Worm (Caenorhabditis elegans) whole organism, L3 larva: ENCODE measurements around the gene srh-18.

Experiments used
- R02D3.7 ChIP-seq: fragments of 150-350 bp; optimal IDR thresholded peaks from 2 replicates; lab custom pipeline; 2014; ENCODE audit warnings: missing biosample characterization, missing genetic modification characterization
- ZK546.5 ChIP-seq: sonication (generic microtip); optimal IDR thresholded peaks from 2 replicates; lab custom pipeline; 2017; ENCODE audit warnings: missing biosample characterization, missing genetic modification characterization
- aly-2 ChIP-seq: fragments of 150-350 bp; optimal IDR thresholded peaks from 2 replicates; lab custom pipeline; 2014; ENCODE audit warnings: missing biosample characterization, missing genetic modification characterization
- ama-1 ChIP-seq: fragments of 150-350 bp; optimal IDR thresholded peaks from 2 replicates; lab custom pipeline; 2018
- ceh-16 ChIP-seq: sonication (generic microtip); optimal IDR thresholded peaks from 2 replicates; lab custom pipeline; 2017; ENCODE audit warnings: missing biosample characterization, missing genetic modification characterization
- ceh-28 ChIP-seq: fragments of 150-350 bp; optimal IDR thresholded peaks from 2 replicates; lab custom pipeline; 2014; ENCODE audit warnings: missing biosample characterization, missing genetic modification reagents, missing genetic modification characterization
- ceh-82 ChIP-seq: fragments of 150-350 bp; optimal IDR thresholded peaks from 2 replicates; lab custom pipeline; 2014; ENCODE audit warnings: missing biosample characterization, missing genetic modification characterization
- egl-27 ChIP-seq: sonication (generic microtip); optimal IDR thresholded peaks from 4 replicates; lab custom pipeline; 2017; ENCODE audit warnings: missing biosample characterization, missing genetic modification reagents, missing genetic modification characterization
- egl-5 ChIP-seq: fragments of 150-350 bp; optimal IDR thresholded peaks from 2 replicates; lab custom pipeline; 2017; ENCODE audit warnings: missing biosample characterization, missing genetic modification reagents, missing genetic modification characterization, inconsistent platforms
- elt-1 ChIP-seq: fragments of 150-350 bp; optimal IDR thresholded peaks from 2 replicates; lab custom pipeline; 2014; ENCODE audit warnings: missing biosample characterization, missing genetic modification characterization
- elt-2 ChIP-seq: sonication (generic microtip); optimal IDR thresholded peaks from 2 replicates; lab custom pipeline; 2016; ENCODE audit warnings: missing genetic modification reagents, mild to moderate bottlenecking, missing genetic modification characterization, missing compliant biosample characterization
- eor-1 ChIP-seq, 2 experiments: fragments of 150-350 bp; optimal IDR thresholded peaks; 2 replicates each; lab custom pipeline; 2014 to 2018; ENCODE audit warnings: missing biosample characterization in 2 of 2, missing genetic modification characterization in 2 of 2
- fkh-10 ChIP-seq: sonication (generic microtip); optimal IDR thresholded peaks from 2 replicates; lab custom pipeline; 2017; ENCODE audit warnings: missing biosample characterization, missing genetic modification reagents, missing genetic modification characterization
- fkh-2 ChIP-seq: fragments of 150-350 bp; optimal IDR thresholded peaks from 2 replicates; lab custom pipeline; 2014; ENCODE audit warnings: missing biosample characterization, missing genetic modification reagents, missing genetic modification characterization
- hmg-11 ChIP-seq: sonication (generic microtip); optimal IDR thresholded peaks from 2 replicates; lab custom pipeline; 2016; ENCODE audit warnings: missing genetic modification characterization, missing compliant biosample characterization
- jun-1 ChIP-seq: fragments of 150-350 bp; optimal IDR thresholded peaks from 2 replicates; lab custom pipeline; 2014; ENCODE audit warnings: missing biosample characterization, missing genetic modification reagents, missing genetic modification characterization
- lin-15B ChIP-seq: fragments of 150-350 bp; optimal IDR thresholded peaks from 2 replicates; lab custom pipeline; 2014; ENCODE audit warnings: missing biosample characterization, missing genetic modification characterization
- lin-39 ChIP-seq: fragments of 150-350 bp; optimal IDR thresholded peaks from 2 replicates; lab custom pipeline; 2018; ENCODE audit warnings: missing biosample characterization, missing genetic modification reagents, missing genetic modification characterization
- lsy-12 ChIP-seq: sonication (generic microtip); optimal IDR thresholded peaks from 2 replicates; lab custom pipeline; 2016; ENCODE audit warnings: mild to moderate bottlenecking, missing genetic modification characterization, missing compliant biosample characterization
- mdl-1 ChIP-seq: fragments of 150-350 bp; optimal IDR thresholded peaks from 2 replicates; lab custom pipeline; 2014; ENCODE audit warnings: missing biosample characterization, missing genetic modification characterization
- mml-1 ChIP-seq: fragments of 150-350 bp; sonication (generic microtip); optimal IDR thresholded peaks from 3 replicates; lab custom pipeline; 2014; ENCODE audit warnings: missing biosample characterization, missing genetic modification characterization
- nfya-1 ChIP-seq: sonication (generic microtip); optimal IDR thresholded peaks from 2 replicates; lab custom pipeline; 2017; ENCODE audit warnings: missing genetic modification characterization, mild to moderate bottlenecking, missing compliant biosample characterization, antibody characterized with exemption, moderate library complexity; ENCODE audit not compliant: insufficient read depth
- nhr-11 ChIP-seq: fragments of 150-350 bp; optimal IDR thresholded peaks from 2 replicates; lab custom pipeline; 2014; ENCODE audit warnings: missing biosample characterization, missing genetic modification characterization
- nhr-23 ChIP-seq: fragments of 150-350 bp; optimal IDR thresholded peaks from 2 replicates; lab custom pipeline; 2014; ENCODE audit warnings: missing biosample characterization, missing genetic modification reagents, missing genetic modification characterization
- nhr-237 ChIP-seq: fragments of 150-350 bp; optimal IDR thresholded peaks from 2 replicates; lab custom pipeline; 2014; ENCODE audit warnings: missing biosample characterization, missing genetic modification characterization
- nhr-25 ChIP-seq: sonication (generic microtip); optimal IDR thresholded peaks from 2 replicates; lab custom pipeline; 2017; ENCODE audit warnings: missing biosample characterization, missing genetic modification characterization
- nhr-43 ChIP-seq: sonication (generic microtip); optimal IDR thresholded peaks from 2 replicates; lab custom pipeline; 2016; ENCODE audit warnings: mild to moderate bottlenecking, missing genetic modification characterization, missing compliant biosample characterization; ENCODE audit not compliant: poor library complexity, severe bottlenecking
- nhr-67 ChIP-seq: fragments of 150-350 bp; optimal IDR thresholded peaks from 2 replicates; lab custom pipeline; 2014; ENCODE audit warnings: missing biosample characterization, missing genetic modification characterization
- nhr-76 ChIP-seq: fragments of 150-350 bp; sonication (generic microtip); optimal IDR thresholded peaks from 5 replicates; lab custom pipeline; 2014; ENCODE audit warnings: missing biosample characterization, missing genetic modification characterization
- pqm-1 ChIP-seq: fragments of 150-350 bp; optimal IDR thresholded peaks from 2 replicates; lab custom pipeline; 2017; ENCODE audit warnings: missing biosample characterization, missing genetic modification characterization, inconsistent platforms
- snpc-4 ChIP-seq: fragments of 150-350 bp; optimal IDR thresholded peaks from 2 replicates; lab custom pipeline; 2014; ENCODE audit warnings: missing biosample characterization, missing genetic modification characterization
- tbx-2 ChIP-seq: sonication (generic microtip); optimal IDR thresholded peaks from 2 replicates; lab custom pipeline; 2016; ENCODE audit warnings: mild to moderate bottlenecking, missing genetic modification characterization, missing compliant biosample characterization
- zag-1 ChIP-seq: fragments of 150-350 bp; optimal IDR thresholded peaks from 2 replicates; lab custom pipeline; 2014; ENCODE audit warnings: missing biosample characterization, missing genetic modification characterization
- ztf-11 ChIP-seq: fragments of 150-350 bp; optimal IDR thresholded peaks from 2 replicates; lab custom pipeline; 2014; ENCODE audit warnings: missing biosample characterization, missing genetic modification characterization

The srh-18 gene

ce11 chrV:13352415-13352814, 34.2 kb downstream of the srh-18 start:
- no peak for TF ChIP-seq lin-15B (tag; lab: Kevin White, UChicago)
- TF ChIP-seq mdl-1 (tag; lab: Kevin White, UChicago), result no peak
- TF ChIP-seq zag-1 (tag; lab: Kevin White, UChicago), result no peak
- TF ChIP-seq nhr-11 (tag; lab: Kevin White, UChicago), result no peak
- peak; percentile 24 for TF ChIP-seq elt-1 (tag; lab: Kevin White, UChicago)
- TF ChIP-seq ztf-11 (tag; lab: Kevin White, UChicago), result no peak
- TF ChIP-seq snpc-4 (tag; lab: Kevin White, UChicago), result no peak
- no peak for TF ChIP-seq ZK546.5 (tag; lab: Kevin White, UChicago)
- TF ChIP-seq, all 47 proteins: peak for 1

ce11 chrV:13356210-13356609, 38.0 kb downstream of the srh-18 start:
- TF ChIP-seq fkh-10 (GFP tag; lab: Kevin White, UChicago) (no peak), nhr-43 (tag; lab: Kevin White, UChicago) (no peak), zag-1 (tag; lab: Kevin White, UChicago) (no peak), egl-27 (tag; lab: Kevin White, UChicago) (no peak), nhr-76 (tag; lab: Kevin White, UChicago) (no peak), egl-5 (no peak), fkh-2 (no peak), hmg-11 (tag; lab: Kevin White, UChicago) (no peak), nhr-237 (no peak), elt-2 (tag; lab: Kevin White, UChicago) (no peak), ceh-16 (tag; lab: Kevin White, UChicago) (no peak), mml-1 (tag; lab: Kevin White, UChicago) (no peak), ama-1 (lab: Kevin White, UChicago) (no peak), aly-2 (no peak), nhr-67 (tag; lab: Kevin White, UChicago) (no peak)

ce11 chrV:13357652-13358281, 39.5 kb downstream of the srh-18 start, which contains the start of gene F32H5.1:
Gene F32H5.1, minus strand, starts transcription at chrV:13358037.
- TF ChIP-seq lsy-12 (tag; lab: Kevin White, UChicago), result no peak
- no peak for TF ChIP-seq nhr-25 (tag; lab: Kevin White, UChicago)
- TF ChIP-seq fkh-2, result no peak
- peak; percentile 93 for TF ChIP-seq elt-2 (tag; lab: Kevin White, UChicago)
- TF ChIP-seq pqm-1 (tag; lab: Kevin White, UChicago), result peak; percentile 73
- no peak for TF ChIP-seq nhr-23 (tag; lab: Kevin White, UChicago)
- no peak for TF ChIP-seq eor-1 (tag; optimal IDR thresholded peaks at IDR 0.05; lab: Kevin White, UChicago)
- no peak for TF ChIP-seq nhr-237

- TF ChIP-seq ceh-28 (tag; lab: Kevin White, UChicago) (no peak), fkh-10 (GFP tag; lab: Kevin White, UChicago) (no peak), elt-1 (tag; lab: Kevin White, UChicago) (peak; percentile 81), nhr-25 (tag; lab: Kevin White, UChicago) (peak; percentile 24), nfya-1 (no peak), mdl-1 (tag; lab: Kevin White, UChicago) (no peak), nhr-43 (tag; lab: Kevin White, UChicago) (peak; percentile 8), egl-5 (no peak), nhr-23 (tag; lab: Kevin White, UChicago) (peak; percentile 35), snpc-4 (tag; lab: Kevin White, UChicago) (no peak)
Observed at ce11 chrV:13358823-13359592, 40.8 kb downstream of the srh-18 start, which contains the start of gene F32H5.3. Gene F32H5.3, plus strand, starts transcription at chrV:13359335.

- TF ChIP-seq nhr-76 (tag; lab: Kevin White, UChicago), result no peak
- TF ChIP-seq nhr-23 (tag; lab: Kevin White, UChicago), result no peak
- no peak for TF ChIP-seq mdl-1 (tag; lab: Kevin White, UChicago)
- no peak for TF ChIP-seq lin-15B (tag; lab: Kevin White, UChicago)
- no peak for TF ChIP-seq R02D3.7 (tag; lab: Kevin White, UChicago)
- TF ChIP-seq tbx-2 (tag; lab: Kevin White, UChicago), result no peak
- no peak for TF ChIP-seq nhr-11 (tag; lab: Kevin White, UChicago)
- TF ChIP-seq ceh-82 (tag; lab: Kevin White, UChicago), result no peak
- TF ChIP-seq nhr-25 (tag; lab: Kevin White, UChicago), result no peak
- TF ChIP-seq egl-5, result no peak
- TF ChIP-seq jun-1 (tag; lab: Kevin White, UChicago), result no peak
- TF ChIP-seq lin-39 (tag; lab: Kevin White, UChicago), result no peak
Observed at ce11 chrV:13360254-13360653, 42.0 kb downstream of the srh-18 start, which contains the start of gene F32H5.4. Gene F32H5.4, plus strand, starts transcription at chrV:13360554.
